Fruit fly (Drosophila melanogaster): ENCODE data around the gene aop.
A peak's percentile ranks its signal among the peaks of the same experiment; 100 is the strongest.

DNA sequence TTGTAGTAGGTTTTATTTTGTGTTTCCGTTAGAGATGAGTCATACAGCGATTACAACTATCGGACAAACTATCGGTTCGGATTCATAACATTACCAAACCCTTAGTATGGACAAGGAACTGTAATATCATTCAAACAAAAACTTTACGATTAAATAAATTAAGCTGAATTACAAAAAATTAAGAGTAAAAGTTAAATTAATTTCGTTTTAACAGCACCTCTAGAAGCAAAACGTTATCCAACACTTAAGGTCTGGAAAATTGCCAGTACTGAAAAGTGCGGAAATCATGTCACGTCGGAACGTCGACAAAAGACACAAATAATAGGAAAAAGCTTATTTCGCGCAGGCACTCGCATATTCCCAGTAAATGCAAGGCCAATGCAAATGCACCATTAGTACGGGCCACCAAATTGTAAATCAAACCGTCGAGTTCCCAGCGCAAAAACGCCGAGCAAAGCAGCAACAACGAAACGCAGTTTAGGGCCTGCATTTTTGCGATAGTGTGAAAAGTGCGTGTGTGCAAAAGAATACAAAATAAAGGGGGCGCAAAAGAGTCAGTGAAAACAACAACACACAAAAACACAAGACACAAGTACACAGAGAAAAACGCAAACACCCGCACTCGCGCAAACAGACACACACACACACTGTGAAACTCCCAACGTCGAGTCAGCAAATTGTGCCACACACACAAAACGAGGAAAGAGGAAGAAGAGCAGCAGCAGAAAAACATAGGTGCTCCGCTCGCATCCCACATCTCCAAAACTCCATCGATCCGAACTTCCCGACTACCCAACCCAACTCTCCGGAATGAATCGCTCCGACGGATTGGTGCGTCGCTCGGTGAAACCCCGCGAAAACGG is 47.9 kb upstream of the aop start, which contains the start of the genes CG15387 and sau:
- TF ChIP-seq Myc (optimal IDR thresholded peaks at IDR 0.05) (peak; percentile 23), CG32264 (GFP tag; optimal IDR thresholded peaks at IDR 0.05) (peak; percentile 86), CG9705 (GFP tag; optimal IDR thresholded peaks at IDR 0.05) (peak; percentile 91), Dfd (GFP tag; optimal IDR thresholded peaks at IDR 0.05) (no peak), h (GFP tag; optimal IDR thresholded peaks at IDR 0.05) (peak; percentile 95), psq (GFP tag; optimal IDR thresholded peaks at IDR 0.05) (peak; percentile 90), dl (GFP tag; optimal IDR thresholded peaks at IDR 0.05; ENCODE audit: insufficient read depth in 1 of 2, partially characterized antibody in 2 of 2) (no peak), OdsH (GFP tag; optimal IDR thresholded peaks at IDR 0.05) (peak; percentile 89), Hr83 (GFP tag; optimal IDR thresholded peaks at IDR 0.05; ENCODE audit: poor library complexity, severe bottlenecking) (peak; percentile 33), usp (GFP tag; optimal IDR thresholded peaks at IDR 0.05) (no peak), Abd-B (GFP tag; optimal IDR thresholded peaks at IDR 0.05) (no peak), ey (GFP tag; optimal IDR thresholded peaks at IDR 0.05) (peak; percentile 90), br (GFP tag; optimal IDR thresholded peaks at IDR 0.05) (peak; percentile 93), tai (GFP tag; optimal IDR thresholded peaks at IDR 0.05) (no peak)
